Worm (Caenorhabditis elegans): Measurements from ENCODE around the gene ooc-5.

The ooc-5 gene

DNA sequence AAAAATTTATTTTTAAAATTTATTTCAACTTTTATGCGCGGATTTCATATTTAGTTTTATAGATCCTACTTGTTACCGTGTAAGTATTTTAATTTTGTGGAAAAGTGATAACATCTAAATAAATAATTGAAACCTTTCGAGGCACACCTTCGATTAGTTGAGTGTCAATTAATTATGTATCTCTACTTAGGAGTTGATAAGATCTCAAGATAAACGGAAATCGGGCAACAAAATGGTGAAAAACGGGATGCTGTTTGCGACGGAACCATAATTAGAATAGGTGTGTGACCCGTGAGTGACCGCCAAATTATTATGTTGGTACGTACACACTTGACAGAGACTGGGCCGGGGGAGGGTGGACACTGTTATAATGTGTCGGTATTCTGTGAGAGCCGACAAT, 33.4 kb downstream of the ooc-5 start:
- TF ChIP-seq ceh-14 (tag; optimal IDR thresholded peaks at IDR 0.05) (no peak), pat-9 (tag; optimal IDR thresholded peaks at IDR 0.05) (no peak), hlh-13 (GFP tag; optimal IDR thresholded peaks at IDR 0.05) (no peak), fkh-10 (GFP tag; optimal IDR thresholded peaks at IDR 0.05) (no peak), unc-55 (GFP tag; optimal IDR thresholded peaks at IDR 0.05) (no peak), nfya-1 (tag; optimal IDR thresholded peaks at IDR 0.05) (no peak), dmd-4 (tag; optimal IDR thresholded peaks at IDR 0.05; ENCODE audit: borderline replicate concordance) (no peak), ceh-2 (tag; optimal IDR thresholded peaks at IDR 0.05) (no peak), hlh-15 (tag; optimal IDR thresholded peaks at IDR 0.05) (no peak), sox-2 (GFP tag; IDR thresholded peaks at IDR 0.05) (no peak), C38D4.7 (GFP tag; optimal IDR thresholded peaks at IDR 0.05) (no peak), fax-1 (tag; optimal IDR thresholded peaks at IDR 0.05) (no peak), che-1 (tag; optimal IDR thresholded peaks at IDR 0.05) (no peak), pag-3 (tag; optimal IDR thresholded peaks at IDR 0.05; ENCODE audit: borderline replicate concordance) (no peak)

DNA sequence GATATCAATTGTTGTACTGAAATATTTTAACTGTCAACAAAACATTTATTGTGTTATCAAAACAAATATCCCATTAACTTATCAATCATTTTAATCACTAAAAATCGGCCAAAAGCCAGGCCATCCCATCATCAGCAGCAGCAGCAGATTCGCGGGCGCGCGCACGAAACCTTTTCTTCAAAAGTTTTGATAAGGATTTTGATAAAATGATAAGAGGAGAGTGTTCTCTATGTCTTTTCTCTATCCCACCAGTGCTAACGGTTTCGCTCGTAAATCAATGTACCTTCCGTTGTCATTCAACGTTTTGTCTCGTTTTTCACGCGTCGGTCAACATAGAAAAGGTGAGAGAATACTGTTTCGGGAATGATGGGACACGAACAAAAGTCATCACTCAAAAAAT, 35.1 kb downstream of the ooc-5 start:
- TF ChIP-seq pax-1 (tag; optimal IDR thresholded peaks at IDR 0.05): no peak
- TF ChIP-seq K02D7.2 (tag; optimal IDR thresholded peaks at IDR 0.05): no peak
- no peak for TF ChIP-seq npax-4 (tag; optimal IDR thresholded peaks at IDR 0.05)
- no peak for TF ChIP-seq mec-3 (tag; optimal IDR thresholded peaks at IDR 0.05; ENCODE audit: borderline replicate concordance)
- TF ChIP-seq lim-6 (tag; optimal IDR thresholded peaks at IDR 0.05): no peak
- TF ChIP-seq ceh-45 (GFP tag; IDR thresholded peaks at IDR 0.05): no peak
- TF ChIP-seq ceh-24 (tag; optimal IDR thresholded peaks at IDR 0.05): no peak
- TF ChIP-seq pat-9 (tag; optimal IDR thresholded peaks at IDR 0.05): no peak
- TF ChIP-seq elt-2 (tag; optimal IDR thresholded peaks at IDR 0.05): no peak

DNA sequence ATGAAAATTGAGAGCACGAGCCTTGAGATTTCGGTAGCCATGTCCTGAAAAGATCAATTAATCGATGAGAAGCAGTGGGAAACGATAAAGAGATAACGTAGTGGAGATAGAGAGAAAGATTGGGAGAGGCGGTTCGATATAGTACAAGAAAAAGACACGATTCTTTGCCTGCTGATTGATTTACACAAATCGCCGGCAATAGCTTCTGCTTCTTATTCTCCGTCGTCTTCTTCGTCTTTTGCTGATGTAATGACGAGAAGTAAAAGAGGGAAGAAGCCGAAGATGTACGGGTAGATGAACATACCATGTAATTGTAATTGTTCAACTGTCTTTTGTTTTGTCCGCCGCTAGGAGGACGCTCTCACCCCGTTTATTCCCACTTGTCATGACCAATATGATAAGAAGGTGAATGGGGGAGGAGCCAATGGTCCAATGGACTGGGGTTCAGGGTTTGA, 36.3 kb downstream of the ooc-5 start, which contains the start of gene F37B12.1:
F37B12.1 (minus strand) TSS at position 51 of the 455 bp plus-strand sequence.
- TF ChIP-seq ceh-2 (tag; optimal IDR thresholded peaks at IDR 0.05) (no peak), ztf-16 (tag; optimal IDR thresholded peaks at IDR 0.05) (no peak), elt-4 (tag; optimal IDR thresholded peaks at IDR 0.05) (no peak), T23F11.4 (GFP tag; optimal IDR thresholded peaks at IDR 0.05) (no peak), ceh-9 (tag; optimal IDR thresholded peaks at IDR 0.05) (no peak), fkh-10 (GFP tag; optimal IDR thresholded peaks at IDR 0.05) (no peak), C08G9.2 (tag; optimal IDR thresholded peaks at IDR 0.05) (no peak), nfya-1 (tag; optimal IDR thresholded peaks at IDR 0.05) (no peak), nhr-11 (tag; optimal IDR thresholded peaks at IDR 0.05) (no peak), ets-4 (tag; optimal IDR thresholded peaks at IDR 0.05) (no peak), sdc-2 (tag; optimal IDR thresholded peaks at IDR 0.05) (no peak), fkh-6 (tag; optimal IDR thresholded peaks at IDR 0.05) (no peak), eyg-1 (tag; optimal IDR thresholded peaks at IDR 0.05) (no peak)

DNA sequence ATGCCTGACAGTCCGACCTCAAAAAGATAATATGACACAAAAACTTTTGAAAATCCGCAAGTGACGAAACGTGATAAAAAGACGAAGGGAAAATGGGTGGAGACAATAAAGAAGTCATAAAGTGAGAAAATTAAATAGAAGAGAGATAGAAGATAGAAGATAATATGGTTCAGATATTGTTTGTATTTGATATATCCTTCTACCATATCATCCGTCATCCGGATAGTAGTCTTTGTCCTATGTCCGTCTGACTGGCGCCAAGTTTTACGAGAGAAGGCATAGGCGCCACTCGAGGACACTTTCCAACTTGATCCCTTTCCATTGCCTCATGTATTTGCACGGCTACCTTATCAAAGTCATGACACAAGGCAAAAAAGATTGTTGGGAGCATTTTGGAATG, 38.9 kb downstream of the ooc-5 start:
- TF ChIP-seq C38D4.7 (GFP tag; optimal IDR thresholded peaks at IDR 0.05) (no peak), Y22D7AL.16 (tag; optimal IDR thresholded peaks at IDR 0.05) (no peak), ceh-6 (GFP tag; optimal IDR thresholded peaks at IDR 0.05) (no peak), unc-3 (GFP tag; conservative IDR thresholded peaks at IDR 0.05) (no peak), unc-3 (tag; optimal IDR thresholded peaks at IDR 0.05) (no peak)

DNA sequence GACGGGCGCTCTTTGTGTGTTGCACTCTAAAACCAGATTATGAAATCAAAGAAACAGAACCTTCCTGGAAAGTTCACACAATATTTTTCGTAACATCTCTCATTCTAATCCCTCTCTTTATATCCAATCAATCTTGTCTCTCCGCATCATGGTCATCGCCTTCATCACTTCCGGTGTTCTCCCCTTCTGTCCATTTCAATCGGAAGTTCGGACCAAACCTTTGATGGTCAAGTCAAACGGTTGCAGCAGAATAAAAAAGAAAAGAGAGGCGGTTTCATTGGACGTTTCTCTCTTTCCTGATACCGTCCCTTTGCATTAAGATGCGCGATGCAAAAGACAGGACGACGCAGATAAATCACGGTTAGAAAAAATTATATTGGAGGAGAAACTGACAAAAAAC, 40.1 kb downstream of the ooc-5 start:
- TF ChIP-seq pqm-1 (tag; optimal IDR thresholded peaks at IDR 0.05): no peak
- no peak for TF ChIP-seq pag-3 (tag; optimal IDR thresholded peaks at IDR 0.05; ENCODE audit: borderline replicate concordance)
- no peak for TF ChIP-seq F13H6.1 (tag; optimal IDR thresholded peaks at IDR 0.05)
- no peak for TF ChIP-seq pha-2 (tag; optimal IDR thresholded peaks at IDR 0.05)
- TF ChIP-seq K02D7.2 (tag; optimal IDR thresholded peaks at IDR 0.05): no peak
- TF ChIP-seq tbx-7 (tag; optimal IDR thresholded peaks at IDR 0.05): no peak
- no peak for TF ChIP-seq syd-9 (tag; optimal IDR thresholded peaks at IDR 0.05)
- no peak for TF ChIP-seq ceh-6 (GFP tag; optimal IDR thresholded peaks at IDR 0.05)
- no peak for TF ChIP-seq ets-4 (tag; optimal IDR thresholded peaks at IDR 0.05)

Measured in whole organism, late embryonic.